Fruit fly (Drosophila melanogaster): ENCODE data around the gene brwl.

brwl gene

dm6 chr2L:9568360-9569088 is at the start of gene brwl (continued):
- TF ChIP-seq toy (GFP tag; IDR thresholded peaks at IDR 0.05) = peak; percentile 94
- peak; percentile 97 for TF ChIP-seq CG12071 (GFP tag; optimal IDR thresholded peaks at IDR 0.05)
- TF ChIP-seq Hey (tag; optimal IDR thresholded peaks at IDR 0.05) = peak; percentile 90
- TF ChIP-seq seq (GFP tag; IDR thresholded peaks at IDR 0.05) = peak; percentile 98
- peak; percentile 94 for TF ChIP-seq CG15514 (GFP tag; optimal IDR thresholded peaks at IDR 0.05)
- peak; percentile 98 for TF ChIP-seq pum (GFP tag; optimal IDR thresholded peaks at IDR 0.05)
- peak; percentile 89 for TF ChIP-seq YL-1 (GFP tag; optimal IDR thresholded peaks at IDR 0.05)
- peak; percentile 98 for TF ChIP-seq CG1529 (GFP tag; optimal IDR thresholded peaks at IDR 0.05)
- peak; percentile 99 for TF ChIP-seq Drgx (GFP tag; IDR thresholded peaks at IDR 0.05)
- TF ChIP-seq btn (GFP tag; optimal IDR thresholded peaks at IDR 0.05) = peak; percentile 95
- TF ChIP-seq CG4707 (GFP tag; optimal IDR thresholded peaks at IDR 0.05) = peak; percentile 90
- TF ChIP-seq CG14710 (tag; optimal IDR thresholded peaks at IDR 0.05) = peak; percentile 98
- TF ChIP-seq Fer2 (tag; optimal IDR thresholded peaks at IDR 0.05) = peak; percentile 94
- peak; percentile 45 for TF ChIP-seq BEAF-32 (GFP tag; optimal IDR thresholded peaks at IDR 0.05)
- TF ChIP-seq dysf (GFP tag; IDR thresholded peaks at IDR 0.05) = peak; percentile 99
- TF ChIP-seq D19B (GFP tag; optimal IDR thresholded peaks at IDR 0.05) = peak; percentile 93
- TF ChIP-seq CG1024 (GFP tag; IDR thresholded peaks at IDR 0.05) = peak; percentile 92
- peak; percentile 95 for TF ChIP-seq CG1792 (GFP tag; optimal IDR thresholded peaks at IDR 0.05)
- TF ChIP-seq twi (tag; optimal IDR thresholded peaks at IDR 0.05) = peak; percentile 96
- peak; percentile 98 for TF ChIP-seq Atf3 (GFP tag; optimal IDR thresholded peaks at IDR 0.05)
- TF ChIP-seq Hr3 (GFP tag; optimal IDR thresholded peaks at IDR 0.05) = peak; percentile 99
- 0 out of 2 replicates have a peak, but pooled peaks have one; percentile 26 for TF ChIP-seq Dref (GFP tag; IDR thresholded peaks at IDR 0.05)
- peak; percentile 98 for TF ChIP-seq CG7786 (GFP tag; optimal IDR thresholded peaks at IDR 0.05)
- TF ChIP-seq lov (optimal IDR thresholded peaks at IDR 0.05) = no peak
- peak; percentile 95 for TF ChIP-seq lov (GFP tag; IDR thresholded peaks at IDR 0.05)
- TF ChIP-seq gro (GFP tag; optimal IDR thresholded peaks at IDR 0.05) = peak; percentile 97
- peak; percentile 99 for TF ChIP-seq CG10654 (GFP tag; optimal IDR thresholded peaks at IDR 0.05)
- peak; percentile 98 for TF ChIP-seq CG34376 (GFP tag; optimal IDR thresholded peaks at IDR 0.05)
- peak; percentile 95 for TF ChIP-seq C15 (GFP tag; IDR thresholded peaks at IDR 0.05)
- peak; percentile 99 for TF ChIP-seq cg (GFP tag; optimal IDR thresholded peaks at IDR 0.05)
- TF ChIP-seq kni (GFP tag; optimal IDR thresholded peaks at IDR 0.05) = peak; percentile 95
- TF ChIP-seq CG4424 (GFP tag; optimal IDR thresholded peaks at IDR 0.05) = peak; percentile 99
- TF ChIP-seq CG4730 (GFP tag; IDR thresholded peaks at IDR 0.05) = peak; percentile 98
- TF ChIP-seq sr (GFP tag; IDR thresholded peaks at IDR 0.05) = peak; percentile 85; the same call in 2 of the 3 replicates
- TF ChIP-seq rib (GFP tag; IDR thresholded peaks at IDR 0.05) = peak; percentile 96
- TF ChIP-seq kah (GFP tag; optimal IDR thresholded peaks at IDR 0.05) = peak; percentile 95
- TF ChIP-seq CG12299 (tag; optimal IDR thresholded peaks at IDR 0.05) = peak; percentile 98
- TF ChIP-seq Mrtf (GFP tag; IDR thresholded peaks at IDR 0.05) = peak; percentile 98
- TF ChIP-seq CG11560 (tag; IDR thresholded peaks at IDR 0.05) = peak; percentile 93
- no peak for TF ChIP-seq tna (GFP tag; IDR thresholded peaks at IDR 0.05; ENCODE audit: partially characterized antibody)
- TF ChIP-seq CG2199 (GFP tag; IDR thresholded peaks at IDR 0.05) = peak; percentile 98
- TF ChIP-seq H15 (GFP tag; IDR thresholded peaks at IDR 0.05) = peak; percentile 98
- peak; percentile 88 for TF ChIP-seq E2f2 (GFP tag; IDR thresholded peaks at IDR 0.05)
- TF ChIP-seq MESR4 (GFP tag; optimal IDR thresholded peaks at IDR 0.05) = peak; percentile 72
- TF ChIP-seq Xrp1 (GFP tag; IDR thresholded peaks at IDR 0.05) = peak; percentile 99
- peak; percentile 96 for TF ChIP-seq CG9437 (GFP tag; optimal IDR thresholded peaks at IDR 0.05)
- TF ChIP-seq br (optimal IDR thresholded peaks at IDR 0.05) = no peak
- peak; percentile 97 for TF ChIP-seq nerfin-1 (tag; optimal IDR thresholded peaks at IDR 0.05)
- TF ChIP-seq Vsx1 (GFP tag; optimal IDR thresholded peaks at IDR 0.05) = peak; percentile 98
- TF ChIP-seq CG6254 (GFP tag; optimal IDR thresholded peaks at IDR 0.05) = peak; percentile 97
